Worm (Caenorhabditis elegans) whole organism, L2 larva: ENCODE data around the gene srh-244.
"Not testable (repeated sequence)": the region's sequence is repeated elsewhere in the genome, so short reads cannot be mapped to it uniquely, and the experiment has no call there.

Experiments
- Y55F3AM.14 ChIP-seq: fragments of 200-800 bp; sonication (Bioruptor generic); optimal IDR thresholded peaks from 2 replicates; lab custom pipeline; 2018; ENCODE audit warnings: mild to moderate bottlenecking, missing genetic modification characterization, missing compliant biosample characterization
- ZK546.5 ChIP-seq: sonication (generic microtip); optimal IDR thresholded peaks from 2 replicates; lab custom pipeline; 2017; ENCODE audit warnings: missing biosample characterization, missing genetic modification characterization
- alr-1 ChIP-seq: fragments of 150-350 bp; optimal IDR thresholded peaks from 2 replicates; lab custom pipeline; 2014; ENCODE audit warnings: missing biosample characterization, missing genetic modification characterization
- aly-2 ChIP-seq: fragments of 150-350 bp; optimal IDR thresholded peaks from 2 replicates; lab custom pipeline; 2014; ENCODE audit warnings: missing biosample characterization, missing genetic modification characterization
- blmp-1 ChIP-seq: sonication (generic microtip); optimal IDR thresholded peaks from 2 replicates; lab custom pipeline; 2017; ENCODE audit warnings: missing genetic modification characterization, mild to moderate bottlenecking, missing compliant biosample characterization, antibody characterized with exemption, moderate library complexity; ENCODE audit not compliant: insufficient read depth
- ceh-82 ChIP-seq: fragments of 150-350 bp; optimal IDR thresholded peaks from 2 replicates; lab custom pipeline; 2014; ENCODE audit warnings: missing biosample characterization, missing genetic modification characterization
- dmd-4 ChIP-seq: sonication (generic microtip); optimal IDR thresholded peaks from 2 replicates; lab custom pipeline; 2017; ENCODE audit warnings: missing biosample characterization, missing genetic modification characterization
- egl-27 ChIP-seq: sonication (generic microtip); optimal IDR thresholded peaks from 3 replicates; lab custom pipeline; 2017; ENCODE audit warnings: missing biosample characterization, missing genetic modification reagents, missing genetic modification characterization
- fos-1 ChIP-seq: fragments of 150-350 bp; optimal IDR thresholded peaks from 2 replicates; lab custom pipeline; 2014; ENCODE audit warnings: missing biosample characterization, missing genetic modification characterization
- gmeb-1 ChIP-seq: fragments of 150-350 bp; optimal IDR thresholded peaks from 2 replicates; lab custom pipeline; 2014; ENCODE audit warnings: missing biosample characterization, missing genetic modification characterization
- lin-13 ChIP-seq: fragments of 150-350 bp; optimal IDR thresholded peaks from 2 replicates; lab custom pipeline; 2014; ENCODE audit warnings: missing biosample characterization, missing genetic modification reagents, missing genetic modification characterization
- lin-39 ChIP-seq: fragments of 150-350 bp; optimal IDR thresholded peaks from 2 replicates; lab custom pipeline; 2014; ENCODE audit warnings: missing biosample characterization, missing genetic modification reagents, missing genetic modification characterization
- lsy-2 ChIP-seq, 2 experiments: fragments of 150-350 bp in 1 of 2; sonication (generic microtip) in 1 of 2; optimal IDR thresholded peaks; 2 replicates each; lab custom pipeline; 2014 to 2017; ENCODE audit warnings: missing biosample characterization in 2 of 2, missing genetic modification characterization in 2 of 2
- mbf-1 ChIP-seq: sonication (generic microtip); optimal IDR thresholded peaks from 2 replicates; lab custom pipeline; 2017; ENCODE audit warnings: missing biosample characterization, missing genetic modification characterization
- nhr-11 ChIP-seq: fragments of 150-350 bp; optimal IDR thresholded peaks from 2 replicates; lab custom pipeline; 2014; ENCODE audit warnings: missing biosample characterization, missing genetic modification characterization
- nhr-12 ChIP-seq: fragments of 150-350 bp; optimal IDR thresholded peaks from 2 replicates; lab custom pipeline; 2014; ENCODE audit warnings: missing biosample characterization, missing genetic modification characterization
- nhr-129 ChIP-seq: fragments of 150-350 bp; optimal IDR thresholded peaks from 2 replicates; lab custom pipeline; 2014; ENCODE audit warnings: missing biosample characterization, missing genetic modification characterization
- nhr-21 ChIP-seq: fragments of 150-350 bp; optimal IDR thresholded peaks from 2 replicates; lab custom pipeline; 2014; ENCODE audit warnings: missing biosample characterization, missing genetic modification characterization
- nhr-23 ChIP-seq: fragments of 150-350 bp; optimal IDR thresholded peaks from 2 replicates; lab custom pipeline; 2014; ENCODE audit warnings: missing biosample characterization, missing genetic modification reagents, missing genetic modification characterization
- nhr-237 ChIP-seq: fragments of 150-350 bp; optimal IDR thresholded peaks from 2 replicates; lab custom pipeline; 2014; ENCODE audit warnings: missing biosample characterization, missing genetic modification characterization
- sem-4 ChIP-seq: fragments of 150-350 bp; optimal IDR thresholded peaks from 2 replicates; lab custom pipeline; 2014; ENCODE audit warnings: missing biosample characterization, missing genetic modification reagents, missing genetic modification characterization
- skn-1 ChIP-seq: sonication (generic microtip); optimal IDR thresholded peaks from 2 replicates; lab custom pipeline; 2017; ENCODE audit warnings: missing biosample characterization, missing genetic modification characterization
- sma-9 ChIP-seq, 2 experiments: fragments of 150-350 bp in 1 of 2; sonication (generic microtip) in 1 of 2; optimal IDR thresholded peaks; 2 replicates each; lab custom pipeline; 2014 to 2016; ENCODE audit warnings: missing genetic modification characterization in 2 of 2, mild to moderate bottlenecking in 1 of 2, missing biosample characterization in 1 of 2, missing compliant biosample characterization in 1 of 2, missing genetic modification reagents in 1 of 2, moderate library complexity in 1 of 2
- unc-62 ChIP-seq: fragments of 150-350 bp; optimal IDR thresholded peaks from 2 replicates; lab custom pipeline; 2014; ENCODE audit warnings: missing biosample characterization, missing genetic modification reagents, missing genetic modification characterization
- ztf-1 ChIP-seq: fragments of 200-800 bp; sonication (Bioruptor generic); conservative IDR thresholded peaks from 2 replicates; pipeline ENCODE4 v1.3.6; 2022; ENCODE audit warnings: missing genetic modification characterization, missing compliant biosample characterization
- ztf-11 ChIP-seq: sonication (generic microtip); optimal IDR thresholded peaks from 2 replicates; lab custom pipeline; 2017; ENCODE audit warnings: missing biosample characterization, missing genetic modification characterization

Gene srh-244

DNA sequence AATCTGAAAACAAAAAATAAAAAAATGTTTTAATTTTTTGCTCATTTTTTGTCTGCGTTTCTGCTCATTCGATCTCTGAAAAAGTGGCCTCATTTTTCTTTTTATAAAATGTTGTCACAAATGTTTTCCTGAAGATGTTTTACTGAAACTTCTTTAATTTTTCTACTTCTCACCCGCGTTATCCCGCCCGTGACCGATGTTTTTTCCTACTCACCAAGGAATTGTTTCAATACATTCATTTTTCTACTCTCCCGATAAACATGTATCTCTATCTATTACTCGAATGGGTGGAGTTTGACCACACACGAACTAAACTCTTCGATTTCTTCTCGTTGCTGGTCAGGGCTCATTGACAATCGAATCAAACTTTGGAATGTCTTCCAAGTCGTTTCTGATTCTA, 12.8 kb upstream of the srh-244 start, which contains the start of gene F10G2.2:
Gene F10G2.2 (plus strand): TSS at position 301 of the 400 bp plus-strand sequence.
- no peak for TF ChIP-seq aly-2 (tag; lab: Kevin White, UChicago)

DNA sequence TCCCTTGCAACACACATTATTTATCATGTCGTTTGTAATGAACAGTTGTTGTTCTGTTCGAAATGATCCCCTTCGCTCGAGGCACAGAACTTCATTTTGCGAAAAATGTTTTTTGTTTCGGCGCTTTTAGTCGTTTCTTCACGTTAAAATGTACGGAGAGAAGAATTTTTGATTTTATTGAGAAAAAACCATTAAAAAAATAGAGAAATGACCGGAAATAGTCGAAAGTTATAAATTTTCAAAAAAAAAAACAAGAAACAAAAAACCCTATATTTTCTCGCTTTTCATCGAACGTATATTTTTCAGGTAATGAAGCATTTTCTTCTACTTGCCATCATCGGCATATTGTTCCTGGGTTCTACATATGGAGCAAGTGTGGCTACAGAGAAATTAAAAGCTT, 11.4 kb upstream of the srh-244 start, which contains the start of gene F10G2.1:
Gene F10G2.1 (plus strand): TSS at position 301 of the 400 bp plus-strand sequence.
- TF ChIP-seq nhr-12 (tag; lab: Kevin White, UChicago): no peak
- TF ChIP-seq ZK546.5 (tag; lab: Kevin White, UChicago): no peak
- TF ChIP-seq ztf-1 (GFP tag; lab: Robert Waterston, UW): no peak
- TF ChIP-seq blmp-1 (tag; lab: Kevin White, UChicago): no peak
- no peak for TF ChIP-seq nhr-129 (tag; lab: Kevin White, UChicago)
- TF ChIP-seq sem-4 (tag; lab: Kevin White, UChicago): no peak
- no peak for TF ChIP-seq lin-13 (GFP tag; lab: Kevin White, UChicago)
- no peak for TF ChIP-seq nhr-237 (tag; lab: Kevin White, UChicago)

DNA sequence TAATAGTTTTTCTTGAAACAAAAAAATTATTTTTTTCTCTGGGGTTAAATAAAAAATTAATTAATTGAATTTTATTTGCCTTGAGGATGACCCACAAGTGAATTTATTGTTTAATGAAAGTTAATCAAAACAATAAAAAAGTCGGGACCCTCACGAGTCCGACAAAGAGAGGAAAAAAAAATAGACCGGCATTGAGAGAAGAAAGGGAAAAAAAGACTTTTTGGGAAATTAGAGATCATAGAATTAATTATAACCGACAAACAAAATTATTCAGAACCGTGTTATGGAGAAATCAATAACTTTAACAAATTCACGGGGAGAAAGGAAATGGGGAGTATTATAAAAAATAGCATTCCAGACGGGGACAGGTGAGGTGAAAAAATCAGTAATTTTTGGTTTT, 6.4 kb upstream of the srh-244 start, which contains the start of gene F10G2.7:
Gene F10G2.7 (minus strand): TSS at position 101 of the 400 bp plus-strand sequence.
- TF ChIP-seq ztf-11; dmd-4 (tag; lab: Kevin White, UChicago); ztf-1 (GFP tag; lab: Robert Waterston, UW): not testable (repeated sequence)

DNA sequence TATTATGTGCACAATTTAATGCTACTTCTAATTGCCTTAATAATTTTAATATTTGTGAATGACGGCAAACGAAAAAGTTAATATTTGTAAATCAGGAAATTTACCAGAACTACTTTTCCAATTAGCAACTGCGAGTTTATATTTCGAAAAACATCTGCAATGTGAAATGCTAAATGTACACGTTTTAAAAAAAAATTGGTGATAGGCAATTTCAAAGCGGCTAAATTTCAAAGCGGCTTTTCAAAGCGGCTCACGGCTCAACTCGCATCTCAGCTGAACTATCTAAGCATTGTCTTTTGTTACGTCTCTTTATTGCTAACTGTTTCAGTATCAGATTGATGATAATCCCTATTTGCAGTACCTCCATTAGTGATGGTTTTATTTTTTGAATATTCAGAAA, 3.8 kb upstream of the srh-244 start, which contains the start of gene srh-187:
Gene srh-187 (minus strand): TSS at position 101 of the 400 bp plus-strand sequence.
- TF ChIP-seq ztf-1 (GFP tag; lab: Robert Waterston, UW) (no peak), gmeb-1 (tag; lab: Kevin White, UChicago) (no peak), ZK546.5 (tag; lab: Kevin White, UChicago) (no peak), nhr-23 (tag; lab: Kevin White, UChicago) (no peak), mbf-1 (no peak), fos-1 (tag; lab: Kevin White, UChicago) (no peak), sem-4 (tag; lab: Kevin White, UChicago) (no peak), Y55F3AM.14 (GFP tag; lab: Kevin White, UChicago) (no peak), lsy-2 (tag; optimal IDR thresholded peaks at IDR 0.05; lab: Kevin White, UChicago) (no peak), ceh-82 (tag; lab: Kevin White, UChicago) (no peak), nhr-12 (tag; lab: Kevin White, UChicago) (no peak), egl-27 (no peak), dmd-4 (tag; lab: Kevin White, UChicago) (no peak), skn-1 (tag; lab: Kevin White, UChicago) (no peak)
- TF ChIP-seq, all 48 proteins: peak for 0

DNA sequence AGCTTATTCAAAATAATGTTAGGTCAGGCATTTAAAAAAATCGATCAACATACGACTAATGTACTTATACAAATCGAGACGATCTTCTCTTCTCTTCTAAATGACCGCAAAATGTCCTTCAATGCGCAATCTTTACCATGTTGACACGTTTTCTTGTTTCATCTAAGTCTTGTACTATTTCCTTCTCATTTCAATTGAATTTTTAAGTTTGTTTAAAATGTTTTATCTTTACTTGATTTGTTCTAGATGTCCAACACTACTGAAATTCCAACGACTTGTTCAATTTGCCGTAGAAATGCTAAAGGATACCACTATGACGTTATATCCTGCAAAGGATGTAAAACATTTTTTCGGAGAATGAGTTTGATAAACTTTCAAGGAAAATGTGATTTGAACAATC, 1.7 kb upstream of the srh-244 start, which contains the start of the genes nhr-263 and nhr-148:
Gene nhr-263 (minus strand): TSS at position 101 of the 400 bp plus-strand sequence.
Gene nhr-148 (plus strand): TSS at position 215 of the 400 bp plus-strand sequence.
- no peak for TF ChIP-seq unc-62
- peak; percentile 37 for TF ChIP-seq sma-9 (GFP tag; optimal IDR thresholded peaks at IDR 0.05; lab: Kevin White, UChicago)
- no peak for TF ChIP-seq sma-9 (tag; optimal IDR thresholded peaks at IDR 0.05; lab: Kevin White, UChicago)

DNA sequence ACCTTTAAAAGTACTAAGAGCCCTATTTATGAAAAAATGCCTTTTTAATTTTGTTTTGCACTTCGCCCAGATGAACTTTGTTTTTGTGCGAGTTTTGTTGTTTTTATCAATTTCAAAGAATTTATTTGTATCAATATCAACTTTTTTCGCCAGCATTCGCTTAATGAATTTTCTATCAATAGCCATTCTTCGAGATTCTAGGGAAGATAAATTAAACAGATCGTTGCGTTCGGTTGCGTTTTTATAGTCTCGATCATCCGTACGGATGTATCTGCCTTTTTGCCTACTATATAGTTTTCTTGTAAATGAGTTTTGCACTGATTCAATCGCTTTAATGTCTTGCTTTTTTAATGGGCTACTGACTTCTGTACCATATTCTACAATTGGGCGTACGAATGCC, 1.9 kb downstream of the srh-244 start, which contains the start of gene nhr-147:
Gene nhr-147 (plus strand): TSS at position 301 of the 400 bp plus-strand sequence.
- not testable (repeated sequence) for TF ChIP-seq nhr-21; mbf-1; alr-1 (tag; lab: Kevin White, UChicago)

DNA sequence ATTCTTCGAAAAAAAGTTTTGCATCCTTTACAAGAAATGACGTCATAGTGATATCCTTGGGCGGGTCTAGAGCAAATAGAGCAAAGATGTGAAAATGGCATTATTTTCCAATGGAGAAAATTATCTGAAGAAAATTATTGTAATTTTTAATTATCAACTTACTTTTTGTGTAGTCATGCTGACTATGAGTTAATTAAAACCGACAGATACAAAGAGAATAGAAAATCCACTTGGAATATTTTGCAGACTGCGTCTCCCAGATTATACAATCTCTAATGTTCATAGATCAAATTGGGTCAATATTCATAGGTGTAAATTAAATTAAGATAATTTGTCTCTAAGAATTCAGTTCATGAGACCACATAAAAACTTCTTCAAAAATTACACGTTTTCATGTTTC, 5.9 kb downstream of the srh-244 start, which contains the start of gene nhr-149:
Gene nhr-149 (minus strand): TSS at position 101 of the 400 bp plus-strand sequence.
- no peak for TF ChIP-seq nhr-11 (tag; lab: Kevin White, UChicago)
- no peak for TF ChIP-seq lin-39 (tag; lab: Kevin White, UChicago)
